Fruit fly (Drosophila melanogaster): ENCODE results near the gene UbcE2M.

UbcE2M gene

dm6 chr3L:8158715-8159380 lies 38.9 kb downstream of the UbcE2M start, which contains the start of gene CG42445:
Gene CG42445, minus strand, starts transcription at chr3L:8158900.
- TF ChIP-seq CG15710 (tag; optimal IDR thresholded peaks at IDR 0.05), result no peak
- no peak for TF ChIP-seq CG4496 (GFP tag; IDR thresholded peaks at IDR 0.05)
- TF ChIP-seq CG34367 (tag; optimal IDR thresholded peaks at IDR 0.05), result no peak
- no peak for TF ChIP-seq CG8301 (tag; optimal IDR thresholded peaks at IDR 0.05)
- no peak for TF ChIP-seq Pif1A (GFP tag; optimal IDR thresholded peaks at IDR 0.05)
- TF ChIP-seq CG8159 (tag; optimal IDR thresholded peaks at IDR 0.05), result no peak
- TF ChIP-seq EcR (GFP tag; optimal IDR thresholded peaks at IDR 0.05), result no peak
- TF ChIP-seq CG17806 (tag; optimal IDR thresholded peaks at IDR 0.05), result no peak
- TF ChIP-seq D1 (tag; optimal IDR thresholded peaks at IDR 0.05), result no peak
- TF ChIP-seq CG13204 (GFP tag; optimal IDR thresholded peaks at IDR 0.05), result no peak
- TF ChIP-seq Snoo (tag; optimal IDR thresholded peaks at IDR 0.05), result no peak
- TF ChIP-seq CG12605 (GFP tag; IDR thresholded peaks at IDR 0.05), result no peak

DNA sequence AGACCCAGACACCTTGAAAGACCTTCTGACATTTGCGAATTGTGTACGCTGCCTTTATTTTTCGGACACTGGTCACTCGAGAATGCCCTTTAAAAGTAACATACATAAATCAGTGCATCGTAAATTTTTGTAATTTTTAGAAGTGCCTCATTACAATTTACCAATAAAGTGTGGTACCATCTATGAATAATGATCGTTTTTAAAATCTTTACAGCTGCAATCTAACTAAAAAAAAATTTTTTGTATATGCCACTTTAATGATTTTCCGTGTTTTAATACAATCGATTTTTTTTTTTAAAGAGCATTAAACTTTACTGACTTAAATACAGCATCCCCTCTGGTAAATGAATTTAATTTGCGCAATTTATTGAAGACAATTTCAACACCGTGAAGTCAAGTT lies 40.7 kb downstream of the UbcE2M start:
- TF ChIP-seq CG34367 (tag; optimal IDR thresholded peaks at IDR 0.05) (peak; percentile 38), CG4496 (GFP tag; IDR thresholded peaks at IDR 0.05) (no peak), Snoo (tag; optimal IDR thresholded peaks at IDR 0.05) (peak; percentile 25), Pif1A (GFP tag; optimal IDR thresholded peaks at IDR 0.05) (peak; percentile 22), Pif1B (GFP tag; optimal IDR thresholded peaks at IDR 0.05) (peak; percentile 46), Ets98B (GFP tag; IDR thresholded peaks at IDR 0.05) (no peak), CG8301 (tag; optimal IDR thresholded peaks at IDR 0.05) (peak; percentile 5), EcR (GFP tag; optimal IDR thresholded peaks at IDR 0.05) (peak; percentile 48), CG9948 (tag; optimal IDR thresholded peaks at IDR 0.05) (no peak), CG8159 (tag; optimal IDR thresholded peaks at IDR 0.05) (peak; percentile 62), rn (GFP tag; IDR thresholded peaks at IDR 0.05) (no peak), CG12605 (GFP tag; IDR thresholded peaks at IDR 0.05) (no peak), CG15710 (tag; optimal IDR thresholded peaks at IDR 0.05) (peak; percentile 68), D1 (tag; optimal IDR thresholded peaks at IDR 0.05) (no peak), CG17806 (tag; optimal IDR thresholded peaks at IDR 0.05) (peak; percentile 31), CG32121 (GFP tag; IDR thresholded peaks at IDR 0.05) (0 out of 2 replicates have a peak, but pooled peaks have one; percentile 13)

dm6 chr3L:8156199-8156598 lies 41.6 kb downstream of the UbcE2M start:
- TF ChIP-seq Ets98B (GFP tag; IDR thresholded peaks at IDR 0.05) (peak; percentile 18; the same call in 1 of the 2 replicates), CG14655 (GFP tag; optimal IDR thresholded peaks at IDR 0.05) (no peak), CG8301 (tag; optimal IDR thresholded peaks at IDR 0.05) (peak; percentile 26), rn (GFP tag; IDR thresholded peaks at IDR 0.05) (no peak), CG12605 (GFP tag; IDR thresholded peaks at IDR 0.05) (no peak), CG13204 (GFP tag; optimal IDR thresholded peaks at IDR 0.05) (no peak), CG32121 (GFP tag; IDR thresholded peaks at IDR 0.05) (no peak), gl (tag; optimal IDR thresholded peaks at IDR 0.05) (no peak), CG15710 (tag; optimal IDR thresholded peaks at IDR 0.05) (peak; percentile 21), fd96Ca (GFP tag; IDR thresholded peaks at IDR 0.05) (0 out of 3 replicates have a peak, but pooled peaks have one; percentile 43), Snoo (tag; optimal IDR thresholded peaks at IDR 0.05) (peak; percentile 11), D1 (tag; optimal IDR thresholded peaks at IDR 0.05) (no peak), CG8159 (tag; optimal IDR thresholded peaks at IDR 0.05) (peak; percentile 45), CG4496 (GFP tag; IDR thresholded peaks at IDR 0.05) (peak; percentile 45; the same call in 1 of the 3 replicates), CG9948 (tag; optimal IDR thresholded peaks at IDR 0.05) (no peak), Pif1B (GFP tag; optimal IDR thresholded peaks at IDR 0.05) (no peak), CG10348 (GFP tag; IDR thresholded peaks at IDR 0.05) (no peak), CG17806 (tag; optimal IDR thresholded peaks at IDR 0.05) (peak; percentile 22), CG34367 (tag; optimal IDR thresholded peaks at IDR 0.05) (no peak), EcR (GFP tag; optimal IDR thresholded peaks at IDR 0.05) (no peak), Pif1A (GFP tag; optimal IDR thresholded peaks at IDR 0.05) (no peak)

- no peak for TF ChIP-seq CG4496 (GFP tag; IDR thresholded peaks at IDR 0.05)
- TF ChIP-seq CG9948 (tag; optimal IDR thresholded peaks at IDR 0.05), result no peak
- TF ChIP-seq rn (GFP tag; IDR thresholded peaks at IDR 0.05), result no peak
- no peak for TF ChIP-seq CG15710 (tag; optimal IDR thresholded peaks at IDR 0.05)
- TF ChIP-seq CG13204 (GFP tag; optimal IDR thresholded peaks at IDR 0.05), result no peak
- TF ChIP-seq Ets98B (GFP tag; IDR thresholded peaks at IDR 0.05), result no peak
- TF ChIP-seq Pif1B (GFP tag; optimal IDR thresholded peaks at IDR 0.05), result no peak
- no peak for TF ChIP-seq CG14655 (GFP tag; optimal IDR thresholded peaks at IDR 0.05)
- TF ChIP-seq CG17806 (tag; optimal IDR thresholded peaks at IDR 0.05), result no peak
- TF ChIP-seq Snoo (tag; optimal IDR thresholded peaks at IDR 0.05), result no peak
- TF ChIP-seq EcR (GFP tag; optimal IDR thresholded peaks at IDR 0.05), result no peak
- no peak for TF ChIP-seq CG34367 (tag; optimal IDR thresholded peaks at IDR 0.05)
- TF ChIP-seq CG8159 (tag; optimal IDR thresholded peaks at IDR 0.05), result no peak
- no peak for TF ChIP-seq gl (tag; optimal IDR thresholded peaks at IDR 0.05)
- TF ChIP-seq D1 (tag; optimal IDR thresholded peaks at IDR 0.05), result no peak
- TF ChIP-seq fd96Ca (GFP tag; IDR thresholded peaks at IDR 0.05), result no peak
- no peak for TF ChIP-seq CG32121 (GFP tag; IDR thresholded peaks at IDR 0.05)
- TF ChIP-seq CG12605 (GFP tag; IDR thresholded peaks at IDR 0.05), result no peak
- TF ChIP-seq CG8301 (tag; optimal IDR thresholded peaks at IDR 0.05), result no peak
Observed at dm6 chr3L:8155324-8155723, 42.5 kb downstream of the UbcE2M start.

dm6 chr3L:8154544-8154943 lies 43.2 kb downstream of the UbcE2M start:
- TF ChIP-seq CG13204 (GFP tag; optimal IDR thresholded peaks at IDR 0.05) (peak; percentile 19), EcR (GFP tag; optimal IDR thresholded peaks at IDR 0.05) (no peak), CG34367 (tag; optimal IDR thresholded peaks at IDR 0.05) (no peak), CG14655 (GFP tag; optimal IDR thresholded peaks at IDR 0.05) (no peak), Pif1B (GFP tag; optimal IDR thresholded peaks at IDR 0.05) (no peak), CG10348 (GFP tag; IDR thresholded peaks at IDR 0.05) (no peak), CG8301 (tag; optimal IDR thresholded peaks at IDR 0.05) (no peak), CG4496 (GFP tag; IDR thresholded peaks at IDR 0.05) (0 out of 3 replicates have a peak, but pooled peaks have one; percentile 28), gl (tag; optimal IDR thresholded peaks at IDR 0.05) (no peak), Pif1A (GFP tag; optimal IDR thresholded peaks at IDR 0.05) (no peak), Ets98B (GFP tag; IDR thresholded peaks at IDR 0.05) (no peak), fd96Ca (GFP tag; IDR thresholded peaks at IDR 0.05) (no peak), rn (GFP tag; IDR thresholded peaks at IDR 0.05) (no peak), CG15710 (tag; optimal IDR thresholded peaks at IDR 0.05) (no peak), CG12605 (GFP tag; IDR thresholded peaks at IDR 0.05) (no peak), CG9948 (tag; optimal IDR thresholded peaks at IDR 0.05) (no peak)

All from whole organism, pupa.